Fruit fly (Drosophila melanogaster) whole organism, embryonic: ENCODE data around the gene Glut3.

Experiments used
- ATbp ChIP-seq: fragments of 200-800 bp; sonication (Bioruptor generic); optimal IDR thresholded peaks from 2 replicates; lab custom pipeline; 2017; ENCODE audit warnings: missing biosample characterization, mild to moderate bottlenecking, missing genetic modification characterization, missing genetic modification reagents
- Ada2b ChIP-seq: fragments of 200-800 bp; sonication (Bioruptor generic); IDR thresholded peaks from 2 replicates; pipeline ENCODE4 v1.3.6; 2022; ENCODE audit warnings: missing biosample characterization, missing genetic modification characterization
- Blimp-1 ChIP-seq: fragments of 200-800 bp; sonication (Bioruptor generic); optimal IDR thresholded peaks from 3 replicates; lab custom pipeline; 2018; ENCODE audit warnings: missing biosample characterization, missing genetic modification characterization, mild to moderate bottlenecking, moderate library complexity, missing genetic modification reagents
- CG1024 ChIP-seq: fragments of 200-800 bp; sonication (Bioruptor generic); IDR thresholded peaks from 2 replicates; pipeline ENCODE4 v1.3.6; 2022; ENCODE audit warnings: missing biosample characterization, missing genetic modification characterization
- CG10267 ChIP-seq: fragments of 200-800 bp; sonication (Bioruptor generic); optimal IDR thresholded peaks from 2 replicates; lab custom pipeline; 2018; ENCODE audit warnings: missing biosample characterization, mild to moderate bottlenecking, missing genetic modification characterization, moderate library complexity
- CG10321 ChIP-seq: fragments of 200-800 bp; sonication (Bioruptor generic); IDR thresholded peaks from 2 replicates; pipeline ENCODE4 v1.3.6; 2022; ENCODE audit warnings: missing biosample characterization, missing genetic modification characterization
- CG10431 ChIP-seq: fragments of 200-800 bp; sonication (Bioruptor generic); optimal IDR thresholded peaks from 3 replicates; lab custom pipeline; 2018; ENCODE audit warnings: missing biosample characterization, mild to moderate bottlenecking, missing genetic modification characterization
- CG10462 ChIP-seq: fragments of 200-800 bp; sonication (Bioruptor generic); optimal IDR thresholded peaks from 2 replicates; lab custom pipeline; 2016; ENCODE audit warnings: missing biosample characterization, missing genetic modification characterization
- CG10565 ChIP-seq: fragments of 200-800 bp; sonication (Bioruptor generic); optimal IDR thresholded peaks from 3 replicates; lab custom pipeline; 2016; ENCODE audit warnings: missing biosample characterization, mild to moderate bottlenecking, missing genetic modification characterization
- CG10979 ChIP-seq: fragments of 200-800 bp; sonication (Bioruptor generic); optimal IDR thresholded peaks from 2 replicates; lab custom pipeline; 2018; ENCODE audit warnings: missing biosample characterization, mild to moderate bottlenecking, missing genetic modification characterization, moderate library complexity
- CG11695 ChIP-seq: fragments of 200-800 bp; sonication (Bioruptor generic); IDR thresholded peaks from 3 replicates; pipeline ENCODE4 v1.3.6; 2022; ENCODE audit warnings: missing biosample characterization, missing genetic modification characterization
- CG12236 ChIP-seq: fragments of 200-800 bp; sonication (Bioruptor generic); optimal IDR thresholded peaks from 2 replicates; lab custom pipeline; 2016; ENCODE audit warnings: missing biosample characterization, missing genetic modification characterization
- CG14860 ChIP-seq: fragments of 200-800 bp; sonication (Bioruptor generic); IDR thresholded peaks from 3 replicates; pipeline ENCODE4 v1.3.6; 2022; ENCODE audit warnings: missing biosample characterization, missing genetic modification characterization; ENCODE audit not compliant: partially characterized antibody
- CG2889 ChIP-seq: fragments of 200-800 bp; sonication (Bioruptor generic); IDR thresholded peaks from 3 replicates; pipeline ENCODE4 v1.3.6; 2022; ENCODE audit warnings: missing biosample characterization, missing genetic modification characterization
- CG3281 ChIP-seq: fragments of 200-800 bp; sonication (Bioruptor generic); optimal IDR thresholded peaks from 3 replicates; lab custom pipeline; 2017; ENCODE audit warnings: missing biosample characterization, mild to moderate bottlenecking, missing genetic modification characterization
- CG4282 ChIP-seq: fragments of 200-800 bp; sonication (Bioruptor generic); optimal IDR thresholded peaks from 2 replicates; lab custom pipeline; 2016; ENCODE audit warnings: missing biosample characterization, missing genetic modification characterization
- CG4707 ChIP-seq: fragments of 200-800 bp; sonication (Bioruptor generic); optimal IDR thresholded peaks from 2 replicates; lab custom pipeline; 2018; ENCODE audit warnings: missing biosample characterization, mild to moderate bottlenecking, missing genetic modification characterization, moderate library complexity
- CG6175 ChIP-seq: fragments of 200-800 bp; sonication (Bioruptor generic); IDR thresholded peaks from 3 replicates; pipeline ENCODE4 v1.3.6; 2022; ENCODE audit warnings: missing biosample characterization, missing genetic modification characterization
- CG6813 ChIP-seq: fragments of 200-800 bp; sonication (Bioruptor generic); optimal IDR thresholded peaks from 2 replicates; lab custom pipeline; 2017; ENCODE audit warnings: missing biosample characterization, missing genetic modification characterization, mild to moderate bottlenecking, moderate library complexity, missing genetic modification reagents
- CG9215 ChIP-seq: fragments of 200-800 bp; sonication (Bioruptor generic); IDR thresholded peaks from 2 replicates; pipeline ENCODE4 v1.3.6; 2022; ENCODE audit warnings: missing biosample characterization, missing genetic modification characterization
- Camta ChIP-seq: fragments of 200-800 bp; sonication (Bioruptor generic); optimal IDR thresholded peaks from 2 replicates; lab custom pipeline; 2016; ENCODE audit warnings: missing biosample characterization, missing genetic modification characterization
- Dad ChIP-seq: fragments of 200-800 bp; sonication (Bioruptor generic); optimal IDR thresholded peaks from 3 replicates; lab custom pipeline; 2016; ENCODE audit warnings: missing biosample characterization, missing genetic modification characterization
- ERR ChIP-seq: fragments of 200-800 bp; sonication (Bioruptor generic); optimal IDR thresholded peaks from 2 replicates; lab custom pipeline; 2016; ENCODE audit warnings: missing biosample characterization, missing genetic modification characterization
- Ets65A ChIP-seq: fragments of 200-800 bp; sonication (Bioruptor generic); peaks from one replicate; lab custom pipeline; 2016; ENCODE audit warnings: missing biosample characterization, missing genetic modification characterization
- HHEX ChIP-seq: fragments of 200-800 bp; sonication (Bioruptor generic); optimal IDR thresholded peaks from 3 replicates; lab custom pipeline; 2017; ENCODE audit warnings: missing biosample characterization, mild to moderate bottlenecking, missing genetic modification characterization, missing genetic modification reagents
- HmgD ChIP-seq: fragments of 200-800 bp; sonication (Bioruptor generic); optimal IDR thresholded peaks from 3 replicates; lab custom pipeline; 2016; ENCODE audit warnings: missing biosample characterization, missing genetic modification characterization
- Hr51 ChIP-seq, 2 experiments: fragments of 200-800 bp; sonication (Bioruptor generic); optimal IDR thresholded peaks; 2 replicates in 1 of 2; 3 replicates in 1 of 2; lab custom pipeline; 2016 to 2018; ENCODE audit warnings: missing biosample characterization in 2 of 2, missing genetic modification characterization in 2 of 2, mild to moderate bottlenecking in 1 of 2, moderate library complexity in 1 of 2
- Meics ChIP-seq: fragments of 200-800 bp; sonication (Bioruptor generic); optimal IDR thresholded peaks from 2 replicates; lab custom pipeline; 2017; ENCODE audit warnings: missing biosample characterization, mild to moderate bottlenecking, missing genetic modification characterization
- NFAT ChIP-seq: fragments of 200-800 bp; sonication (Bioruptor generic); IDR thresholded peaks from 2 replicates; pipeline ENCODE4 v1.3.6; 2022; ENCODE audit warnings: missing biosample characterization, missing genetic modification characterization
- Nf-YC ChIP-seq: fragments of 200-800 bp; optimal IDR thresholded peaks from 3 replicates; lab custom pipeline; 2019; ENCODE audit warnings: missing biosample characterization, mild to moderate bottlenecking, missing genetic modification characterization, moderate library complexity
- Vsx1 ChIP-seq: fragments of 200-800 bp; sonication (Bioruptor generic); optimal IDR thresholded peaks from 2 replicates; lab custom pipeline; 2017; ENCODE audit warnings: missing biosample characterization, mild to moderate bottlenecking, missing genetic modification characterization, missing genetic modification reagents
- abd-A ChIP-seq: fragments of 200-800 bp; sonication (Bioruptor generic); optimal IDR thresholded peaks from 3 replicates; lab custom pipeline; 2019; ENCODE audit warnings: missing biosample characterization, mild to moderate bottlenecking, missing genetic modification characterization, moderate library complexity
- cad ChIP-seq: fragments of >200 bp; optimal IDR thresholded peaks from 2 replicates; lab custom pipeline; 2017; ENCODE audit warnings: missing biosample characterization, missing genetic modification characterization
- cg ChIP-seq: fragments of 200-800 bp; sonication (Bioruptor generic); optimal IDR thresholded peaks from 3 replicates; lab custom pipeline; 2019; ENCODE audit warnings: missing biosample characterization, mild to moderate bottlenecking, missing genetic modification characterization, moderate library complexity
- crol ChIP-seq: fragments of 200-800 bp; sonication (Bioruptor generic); IDR thresholded peaks from 2 replicates; pipeline ENCODE4 v1.3.6; 2022; ENCODE audit warnings: missing biosample characterization, missing genetic modification characterization
- crp ChIP-seq, 2 experiments: fragments of 200-800 bp; sonication (Bioruptor generic); optimal IDR thresholded peaks; 2 replicates in 1 of 2; 3 replicates in 1 of 2; lab custom pipeline; 2017; ENCODE audit warnings: missing biosample characterization in 2 of 2, missing genetic modification characterization in 2 of 2, mild to moderate bottlenecking in 1 of 2, moderate library complexity in 1 of 2
- cwo ChIP-seq: fragments of 200-800 bp; sonication (Bioruptor generic); optimal IDR thresholded peaks from 3 replicates; lab custom pipeline; 2017; ENCODE audit warnings: missing biosample characterization, missing genetic modification characterization, mild to moderate bottlenecking, moderate library complexity, missing genetic modification reagents
- gsb ChIP-seq: fragments of 200-800 bp; sonication (Bioruptor generic); IDR thresholded peaks from 2 replicates; pipeline ENCODE4 v1.3.6; 2022; ENCODE audit warnings: missing biosample characterization, missing genetic modification characterization
- gsb-n ChIP-seq: fragments of 200-800 bp; sonication (Bioruptor generic); optimal IDR thresholded peaks from 3 replicates; lab custom pipeline; 2018; ENCODE audit warnings: missing biosample characterization, mild to moderate bottlenecking, missing genetic modification characterization
- hkb ChIP-seq, 2 experiments: fragments of 200-800 bp in 1 of 2; fragments of >200 bp in 1 of 2; sonication (Bioruptor generic) in 1 of 2; IDR thresholded peaks in 1 of 2; optimal IDR thresholded peaks in 1 of 2; 2 replicates each; pipeline versions ENCODE4 v1.3.6 to Lab custom; 2017 to 2022; ENCODE audit warnings: missing biosample characterization in 1 of 2, missing genetic modification characterization in 1 of 2
- kni ChIP-seq: fragments of 200-800 bp; sonication (Bioruptor generic); optimal IDR thresholded peaks from 3 replicates; lab custom pipeline; 2017; ENCODE audit warnings: mild to moderate bottlenecking, missing biosample characterization, missing genetic modification reagents, missing genetic modification characterization
- oc ChIP-seq: fragments of 200-800 bp; sonication (Bioruptor generic); optimal IDR thresholded peaks from 2 replicates; lab custom pipeline; 2018; ENCODE audit warnings: missing biosample characterization, mild to moderate bottlenecking, missing genetic modification characterization, moderate library complexity
- otp ChIP-seq: fragments of 200-800 bp; sonication (Bioruptor generic); IDR thresholded peaks from 3 replicates; pipeline ENCODE4, ENCODE4 v1.3.6; 2022; ENCODE audit warnings: missing biosample characterization, missing genetic modification characterization
- ro ChIP-seq: fragments of 200-800 bp; sonication (Bioruptor generic); IDR thresholded peaks from 2 replicates; pipeline ENCODE4 v1.3.6; 2022; ENCODE audit warnings: missing biosample characterization, missing genetic modification characterization
- run ChIP-seq: fragments of 200-800 bp; sonication (Bioruptor generic); optimal IDR thresholded peaks from 3 replicates; lab custom pipeline; 2018; ENCODE audit warnings: missing biosample characterization, mild to moderate bottlenecking, missing genetic modification characterization
- trem ChIP-seq: fragments of 200-800 bp; optimal IDR thresholded peaks from 3 replicates; lab custom pipeline; 2019; ENCODE audit warnings: missing biosample characterization, mild to moderate bottlenecking, missing genetic modification characterization, moderate library complexity
- twi ChIP-seq: fragments of 200-800 bp; optimal IDR thresholded peaks from 2 replicates; lab custom pipeline; 2019; ENCODE audit warnings: missing biosample characterization, mild to moderate bottlenecking, missing genetic modification characterization, moderate library complexity
- unpg ChIP-seq: fragments of 200-800 bp; sonication (Bioruptor generic); optimal IDR thresholded peaks from 3 replicates; lab custom pipeline; 2018; ENCODE audit warnings: missing biosample characterization, mild to moderate bottlenecking, missing genetic modification characterization, moderate library complexity
- zen ChIP-seq: fragments of 200-800 bp; sonication (Bioruptor generic); optimal IDR thresholded peaks from 3 replicates; lab custom pipeline; 2018; ENCODE audit warnings: missing biosample characterization, mild to moderate bottlenecking, missing genetic modification characterization, moderate library complexity
- zf30C ChIP-seq: fragments of 200-800 bp; sonication (Bioruptor generic); optimal IDR thresholded peaks from 3 replicates; lab custom pipeline; 2018; ENCODE audit warnings: missing biosample characterization, mild to moderate bottlenecking, missing genetic modification characterization

Gene Glut3

dm6 chr3R:16750029-16750619 is 38.0 kb upstream of the Glut3 start (continued):
- TF ChIP-seq CG4282 (no peak), gsb-n (no peak), Camta (no peak), ATbp (GFP tag; lab: Kevin White, UChicago) (no peak), CG2889 (GFP tag; lab: Robert Waterston, UW) (no peak), gsb (no peak), CG14860 (GFP tag; lab: Robert Waterston, UW) (no peak), Blimp-1 (GFP tag; lab: Kevin White, UChicago) (no peak), crp (GFP tag; optimal IDR thresholded peaks at IDR 0.05; lab: Kevin White, UChicago) (no peak), run (tag; lab: Kevin White, UChicago) (no peak), CG3281 (no peak), zen (tag; lab: Kevin White, UChicago) (peak; percentile 53), CG10431 (GFP tag; lab: Kevin White, UChicago) (no peak), twi (peak; percentile 71), CG12236 (GFP tag; lab: Kevin White, UChicago) (no peak), cad (peak; percentile 69), crol (GFP tag; lab: Robert Waterston, UW) (no peak), CG10462 (GFP tag; lab: Kevin White, UChicago) (no peak), kni (peak; percentile 79), CG10565 (GFP tag; lab: Kevin White, UChicago) (no peak), CG10321 (no peak), CG10979 (tag; lab: Kevin White, UChicago) (no peak), CG11695 (GFP tag; lab: Robert Waterston, UW) (no peak), Meics (GFP tag; lab: Kevin White, UChicago) (no peak), CG9215 (no peak), NFAT (GFP tag; lab: Robert Waterston, UW) (no peak), hkb (optimal IDR thresholded peaks at IDR 0.05; lab: Kevin White, UChicago) (no peak), hkb (GFP tag; IDR thresholded peaks at IDR 0.05; lab: Robert Waterston, UW) (no peak), Ada2b (GFP tag; lab: Robert Waterston, UW) (no peak), HHEX (GFP tag; lab: Kevin White, UChicago) (no peak), zf30C (GFP tag; lab: Kevin White, UChicago) (no peak), Dad (GFP tag; lab: Kevin White, UChicago) (no peak), ro (no peak), CG6175 (GFP tag; lab: Robert Waterston, UW) (no peak), Hr51 (GFP tag; optimal IDR thresholded peaks at IDR 0.05; lab: Kevin White, UChicago) (peak in 1 of 2 experiments; percentile 3), trem (tag; lab: Kevin White, UChicago) (no peak), ERR (GFP tag; lab: Kevin White, UChicago) (no peak), CG4707 (GFP tag; lab: Kevin White, UChicago) (no peak), Nf-YC (tag; lab: Kevin White, UChicago) (peak; percentile 55), otp (GFP tag; lab: Robert Waterston, UW) (no peak), Vsx1 (GFP tag; lab: Kevin White, UChicago) (no peak), CG6813 (GFP tag; lab: Kevin White, UChicago) (no peak), CG10267 (tag; lab: Kevin White, UChicago) (no peak), HmgD (GFP tag; lab: Kevin White, UChicago) (no peak), cg (GFP tag; lab: Kevin White, UChicago) (peak; percentile 37), cwo (no peak), Ets65A (GFP tag; lab: Kevin White, UChicago) (no peak), CG1024 (no peak), unpg (GFP tag; lab: Kevin White, UChicago) (no peak), oc (tag; lab: Kevin White, UChicago) (peak; percentile 28), abd-A (tag; lab: Kevin White, UChicago) (peak; percentile 98)
